Worm (Caenorhabditis elegans) whole organism, L2 larva: ENCODE data around the gene fbxa-60.

ENCODE experiments used
- C34F6.9 ChIP-seq: fragments of 150-350 bp; optimal IDR thresholded peaks from 2 replicates; lab custom pipeline; 2014; ENCODE audit warnings: missing biosample characterization, missing genetic modification characterization
- F13H6.1 ChIP-seq: sonication (generic microtip); optimal IDR thresholded peaks from 2 replicates; lab custom pipeline; 2016; ENCODE audit warnings: missing genetic modification characterization, missing compliant biosample characterization
- R02D3.7 ChIP-seq: fragments of 150-350 bp; optimal IDR thresholded peaks from 2 replicates; lab custom pipeline; 2014; ENCODE audit warnings: missing biosample characterization, missing genetic modification characterization
- ZK546.5 ChIP-seq: sonication (generic microtip); optimal IDR thresholded peaks from 2 replicates; lab custom pipeline; 2017; ENCODE audit warnings: missing biosample characterization, missing genetic modification characterization
- aly-2 ChIP-seq: fragments of 150-350 bp; optimal IDR thresholded peaks from 2 replicates; lab custom pipeline; 2014; ENCODE audit warnings: missing biosample characterization, missing genetic modification characterization
- ama-1 ChIP-seq: fragments of 150-350 bp; optimal IDR thresholded peaks from 2 replicates; lab custom pipeline; 2018; ENCODE audit warnings: inconsistent platforms
- ceh-16 ChIP-seq: fragments of 150-350 bp; optimal IDR thresholded peaks from 2 replicates; lab custom pipeline; 2014; ENCODE audit warnings: missing biosample characterization, missing genetic modification characterization
- ceh-82 ChIP-seq: fragments of 150-350 bp; optimal IDR thresholded peaks from 2 replicates; lab custom pipeline; 2014; ENCODE audit warnings: missing biosample characterization, missing genetic modification characterization
- crh-2 ChIP-seq: sonication (generic microtip); optimal IDR thresholded peaks from 2 replicates; lab custom pipeline; 2017; ENCODE audit warnings: missing biosample characterization, missing genetic modification characterization
- dmd-4 ChIP-seq: sonication (generic microtip); optimal IDR thresholded peaks from 2 replicates; lab custom pipeline; 2017; ENCODE audit warnings: missing biosample characterization, missing genetic modification characterization
- egl-27 ChIP-seq: sonication (generic microtip); optimal IDR thresholded peaks from 3 replicates; lab custom pipeline; 2017; ENCODE audit warnings: missing biosample characterization, missing genetic modification reagents, missing genetic modification characterization
- elt-1 ChIP-seq: fragments of 150-350 bp; optimal IDR thresholded peaks from 2 replicates; lab custom pipeline; 2014; ENCODE audit warnings: missing biosample characterization, missing genetic modification characterization
- elt-3 ChIP-seq: sonication (generic microtip); optimal IDR thresholded peaks from 2 replicates; lab custom pipeline; 2017; ENCODE audit warnings: missing biosample characterization, missing genetic modification characterization
- fos-1 ChIP-seq: fragments of 150-350 bp; optimal IDR thresholded peaks from 2 replicates; lab custom pipeline; 2014; ENCODE audit warnings: missing biosample characterization, missing genetic modification characterization
- gmeb-1 ChIP-seq: fragments of 150-350 bp; optimal IDR thresholded peaks from 2 replicates; lab custom pipeline; 2014; ENCODE audit warnings: missing biosample characterization, missing genetic modification characterization
- lin-11 ChIP-seq: fragments of 150-350 bp; sonication (generic microtip); optimal IDR thresholded peaks from 2 replicates; lab custom pipeline; 2014; ENCODE audit warnings: missing biosample characterization, missing genetic modification characterization, inconsistent platforms, mixed read lengths
- lsy-2 ChIP-seq, 2 experiments: fragments of 150-350 bp in 1 of 2; sonication (generic microtip) in 1 of 2; optimal IDR thresholded peaks; 2 replicates each; lab custom pipeline; 2014 to 2017; ENCODE audit warnings: missing biosample characterization in 2 of 2, missing genetic modification characterization in 2 of 2
- mab-5 ChIP-seq: fragments of 150-350 bp; optimal IDR thresholded peaks from 2 replicates; lab custom pipeline; 2014; ENCODE audit warnings: missing biosample characterization, missing genetic modification characterization
- mbf-1 ChIP-seq: sonication (generic microtip); optimal IDR thresholded peaks from 2 replicates; lab custom pipeline; 2017; ENCODE audit warnings: missing biosample characterization, missing genetic modification characterization
- mdl-1 ChIP-seq, 2 experiments: fragments of 150-350 bp in 1 of 2; sonication (generic microtip) in 1 of 2; optimal IDR thresholded peaks; 2 replicates each; lab custom pipeline; 2017; ENCODE audit warnings: missing biosample characterization in 2 of 2, missing genetic modification characterization in 2 of 2
- nhr-12 ChIP-seq: fragments of 150-350 bp; optimal IDR thresholded peaks from 2 replicates; lab custom pipeline; 2014; ENCODE audit warnings: missing biosample characterization, missing genetic modification characterization
- nhr-129 ChIP-seq: fragments of 150-350 bp; optimal IDR thresholded peaks from 2 replicates; lab custom pipeline; 2014; ENCODE audit warnings: missing biosample characterization, missing genetic modification characterization
- nhr-21 ChIP-seq: fragments of 150-350 bp; optimal IDR thresholded peaks from 2 replicates; lab custom pipeline; 2014; ENCODE audit warnings: missing biosample characterization, missing genetic modification characterization
- nhr-23 ChIP-seq: fragments of 150-350 bp; optimal IDR thresholded peaks from 2 replicates; lab custom pipeline; 2014; ENCODE audit warnings: missing biosample characterization, missing genetic modification reagents, missing genetic modification characterization
- nhr-25 ChIP-seq: fragments of 150-350 bp; sonication (generic microtip); optimal IDR thresholded peaks from 3 replicates; lab custom pipeline; 2014; ENCODE audit warnings: missing biosample characterization, missing genetic modification characterization
- skn-1 ChIP-seq: sonication (generic microtip); optimal IDR thresholded peaks from 2 replicates; lab custom pipeline; 2017; ENCODE audit warnings: missing biosample characterization, missing genetic modification characterization
- sma-3 ChIP-seq: sonication (generic microtip); optimal IDR thresholded peaks from 2 replicates; lab custom pipeline; 2016; ENCODE audit warnings: missing genetic modification reagents, missing genetic modification characterization, missing compliant biosample characterization
- sma-9 ChIP-seq, 2 experiments: fragments of 150-350 bp in 1 of 2; sonication (generic microtip) in 1 of 2; optimal IDR thresholded peaks; 2 replicates each; lab custom pipeline; 2014 to 2016; ENCODE audit warnings: missing genetic modification characterization in 2 of 2, mild to moderate bottlenecking in 1 of 2, missing biosample characterization in 1 of 2, missing compliant biosample characterization in 1 of 2, missing genetic modification reagents in 1 of 2, moderate library complexity in 1 of 2
- snpc-4 ChIP-seq: fragments of 150-350 bp; optimal IDR thresholded peaks from 2 replicates; lab custom pipeline; 2014; ENCODE audit warnings: missing biosample characterization, missing genetic modification characterization
- unc-39 ChIP-seq: fragments of 150-350 bp; optimal IDR thresholded peaks from 2 replicates; lab custom pipeline; 2014; ENCODE audit warnings: missing biosample characterization, missing genetic modification characterization
- unc-55 ChIP-seq: fragments of 150-350 bp; sonication (generic microtip); optimal IDR thresholded peaks from 3 replicates; lab custom pipeline; 2014; ENCODE audit warnings: missing biosample characterization, missing genetic modification reagents, missing genetic modification characterization
- unc-62 ChIP-seq: fragments of 150-350 bp; optimal IDR thresholded peaks from 2 replicates; lab custom pipeline; 2014; ENCODE audit warnings: missing biosample characterization, missing genetic modification reagents, missing genetic modification characterization
- ztf-11 ChIP-seq: sonication (generic microtip); optimal IDR thresholded peaks from 2 replicates; lab custom pipeline; 2017; ENCODE audit warnings: missing biosample characterization, missing genetic modification characterization

Gene fbxa-60

ce11 chrIII:946250-946725, at the start of gene fbxa-60:
Gene fbxa-60 (minus strand): TSS chrIII:946300.
- peak; percentile 9 for TF ChIP-seq sma-9 (GFP tag; optimal IDR thresholded peaks at IDR 0.05; lab: Kevin White, UChicago)
- no peak for TF ChIP-seq sma-9 (tag; optimal IDR thresholded peaks at IDR 0.05; lab: Kevin White, UChicago)
- no peak for TF ChIP-seq nhr-25
- no peak for TF ChIP-seq ZK546.5
- TF ChIP-seq gmeb-1 (tag; lab: Kevin White, UChicago) = peak; percentile 28
- no peak for TF ChIP-seq lsy-2 (tag; optimal IDR thresholded peaks at IDR 0.05; lab: Kevin White, UChicago)
- TF ChIP-seq nhr-129 (tag; lab: Kevin White, UChicago) = peak; percentile 19
- TF ChIP-seq fos-1 (tag; lab: Kevin White, UChicago) = peak; percentile 83
- TF ChIP-seq, all 48 proteins: peak for 4

DNA sequence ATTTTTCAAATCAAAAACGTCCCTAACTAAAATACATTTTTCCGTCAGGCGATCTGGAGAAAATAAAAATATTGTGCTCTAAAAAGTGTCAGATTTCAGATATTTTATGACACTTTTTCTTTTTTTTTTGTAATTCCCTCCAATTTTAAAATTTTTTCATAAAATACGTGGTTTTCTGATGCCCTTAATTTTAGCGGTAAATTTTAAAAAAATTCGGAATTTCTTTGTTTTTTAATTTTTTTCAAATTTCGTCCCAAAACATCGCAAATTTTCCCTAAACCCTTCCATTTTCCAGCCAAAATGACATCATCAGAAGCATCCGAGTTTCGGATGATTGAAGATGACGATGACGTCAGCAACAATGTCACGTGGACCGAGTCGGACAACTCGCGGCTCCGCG, 45.5 kb upstream of the fbxa-60 start, which contains the start of gene trp-2:
TSS of gene trp-2 (plus strand) at position 301 of the 400 bp plus-strand sequence.
- no peak for TF ChIP-seq snpc-4 (tag; lab: Kevin White, UChicago)
- no peak for TF ChIP-seq R02D3.7 (tag; lab: Kevin White, UChicago)
- no peak for TF ChIP-seq crh-2 (tag; lab: Kevin White, UChicago)
- no peak for TF ChIP-seq nhr-21 (tag; lab: Kevin White, UChicago)
- TF ChIP-seq elt-3 = no peak
- TF ChIP-seq nhr-25 = no peak
- no peak for TF ChIP-seq mbf-1 (tag; lab: Kevin White, UChicago)
- no peak for TF ChIP-seq C34F6.9 (tag; lab: Kevin White, UChicago)
- no peak for TF ChIP-seq ama-1 (lab: Kevin White, UChicago)
- TF ChIP-seq sma-3 (GFP tag; lab: Kevin White, UChicago) = no peak
- no peak for TF ChIP-seq sma-9 (GFP tag; optimal IDR thresholded peaks at IDR 0.05; lab: Kevin White, UChicago)
- no peak for TF ChIP-seq sma-9 (tag; optimal IDR thresholded peaks at IDR 0.05; lab: Kevin White, UChicago)
- TF ChIP-seq nhr-129 (tag; lab: Kevin White, UChicago) = no peak
- no peak for TF ChIP-seq skn-1
- TF ChIP-seq nhr-12 (tag; lab: Kevin White, UChicago) = no peak
- TF ChIP-seq unc-39 = no peak
- no peak for TF ChIP-seq unc-62 (GFP tag; lab: Kevin White, UChicago)
- no peak for TF ChIP-seq dmd-4 (tag; lab: Kevin White, UChicago)
- TF ChIP-seq ztf-11 (tag; lab: Kevin White, UChicago) = no peak

DNA sequence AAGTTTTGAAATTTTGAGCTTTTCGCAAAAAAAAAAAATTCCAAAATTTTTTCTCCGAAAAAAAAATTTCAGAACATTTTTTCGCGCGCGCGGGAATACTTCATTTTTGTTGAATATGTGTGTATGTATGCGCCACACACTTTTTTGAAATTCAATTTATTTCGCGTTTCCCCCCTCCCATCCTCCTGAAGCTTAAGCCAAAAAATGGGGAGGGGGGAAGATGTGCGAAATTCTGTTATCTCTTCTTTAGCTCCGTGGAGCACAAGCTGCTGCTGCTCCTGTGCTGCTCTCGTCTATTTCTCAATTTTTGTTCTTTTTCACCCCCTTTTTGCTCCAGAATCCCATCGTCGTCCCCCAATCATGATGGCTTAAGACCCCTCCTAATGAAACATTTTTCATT, 43.5 kb upstream of the fbxa-60 start:
- TF ChIP-seq ZK546.5 (no peak), ztf-11 (tag; lab: Kevin White, UChicago) (no peak), unc-55 (GFP tag; lab: Kevin White, UChicago) (no peak), elt-3 (no peak), mbf-1 (tag; lab: Kevin White, UChicago) (no peak), ceh-82 (tag; lab: Kevin White, UChicago) (no peak), C34F6.9 (tag; lab: Kevin White, UChicago) (no peak), sma-3 (GFP tag; lab: Kevin White, UChicago) (no peak), nhr-129 (tag; lab: Kevin White, UChicago) (no peak), F13H6.1 (tag; lab: Kevin White, UChicago) (no peak), mab-5 (tag; lab: Kevin White, UChicago) (no peak), aly-2 (tag; lab: Kevin White, UChicago) (no peak), dmd-4 (tag; lab: Kevin White, UChicago) (no peak), mdl-1 (tag; optimal IDR thresholded peaks at IDR 0.05; lab: Kevin White, UChicago) (no peak), nhr-25 (no peak), unc-62 (GFP tag; lab: Kevin White, UChicago) (no peak), lin-11 (tag; lab: Kevin White, UChicago) (no peak), gmeb-1 (tag; lab: Kevin White, UChicago) (no peak), snpc-4 (tag; lab: Kevin White, UChicago) (no peak), ama-1 (lab: Kevin White, UChicago) (no peak)

- TF ChIP-seq R02D3.7 (tag; lab: Kevin White, UChicago) (no peak), sma-9 (GFP tag; optimal IDR thresholded peaks at IDR 0.05; lab: Kevin White, UChicago) (no peak), sma-9 (tag; optimal IDR thresholded peaks at IDR 0.05; lab: Kevin White, UChicago) (no peak), ceh-16 (tag; lab: Kevin White, UChicago) (no peak), snpc-4 (tag; lab: Kevin White, UChicago) (no peak), nhr-23 (tag; lab: Kevin White, UChicago) (no peak), crh-2 (tag; lab: Kevin White, UChicago) (no peak), mab-5 (tag; lab: Kevin White, UChicago) (no peak), elt-1 (tag; lab: Kevin White, UChicago) (no peak), ZK546.5 (no peak), egl-27 (tag; lab: Kevin White, UChicago) (no peak), mbf-1 (tag; lab: Kevin White, UChicago) (no peak)
Measured at ce11 chrIII:982961-983360, 36.9 kb upstream of the fbxa-60 start, which contains the start of gene tbc-10. Gene tbc-10 (plus strand): TSS chrIII:983261.
